Worm (Caenorhabditis elegans): ENCODE data around the gene tag-278.

DNA sequence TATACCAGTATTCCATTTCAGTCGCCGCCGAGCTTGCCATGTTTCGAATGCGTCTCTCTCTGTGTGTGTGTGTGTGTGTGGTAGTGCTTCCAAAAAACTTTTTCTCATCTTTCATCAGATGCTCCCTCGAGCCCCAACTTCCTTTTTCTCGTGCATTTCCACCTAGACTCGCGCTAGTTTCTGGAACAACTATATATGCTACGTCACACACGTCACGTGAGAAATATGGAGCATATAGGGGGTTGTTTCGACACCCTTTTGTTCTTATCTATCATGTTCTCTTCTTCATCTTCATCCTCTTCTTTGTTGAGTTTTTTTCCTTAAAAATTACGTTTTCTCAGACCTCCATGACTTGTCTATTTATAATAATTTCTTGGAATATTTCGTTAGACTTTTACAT, 16.3 kb upstream of the tag-278 start:
- TF ChIP-seq C17E4.6 (GFP tag; IDR thresholded peaks at IDR 0.05) (no peak), tlf-1 (GFP tag; optimal IDR thresholded peaks at IDR 0.05) (no peak), dpl-1 (GFP tag; optimal IDR thresholded peaks at IDR 0.05) (no peak), unc-130 (GFP tag; optimal IDR thresholded peaks at IDR 0.05) (no peak), atf-7 (tag; optimal IDR thresholded peaks at IDR 0.05) (no peak), ztf-26 (tag; optimal IDR thresholded peaks at IDR 0.05) (no peak), ets-4 (GFP tag; optimal IDR thresholded peaks at IDR 0.05) (no peak), egl-44 (GFP tag; IDR thresholded peaks at IDR 0.05) (no peak), ama-1 (optimal IDR thresholded peaks at IDR 0.05) (no peak), ama-1 (GFP tag; optimal IDR thresholded peaks at IDR 0.05) (no peak), lsl-1 (GFP tag; optimal IDR thresholded peaks at IDR 0.05) (no peak), Y67H2A.10 (GFP tag; conservative IDR thresholded peaks at IDR 0.05) (no peak), snpc-4 (GFP tag; optimal IDR thresholded peaks at IDR 0.05) (no peak), snpc-4 (tag; optimal IDR thresholded peaks at IDR 0.05) (no peak), tbx-9 (tag; optimal IDR thresholded peaks at IDR 0.05; ENCODE audit: borderline replicate concordance) (no peak)

All from whole organism, young adult.